Worm (Caenorhabditis elegans) whole organism, young adult: Measurements from ENCODE around the gene Y110A2AL.7.
"Not testable (repeated sequence)": the region's sequence is repeated elsewhere in the genome, so short reads cannot be mapped to it uniquely, and the experiment has no call there.

Experiments
- B0035.1 ChIP-seq: sonication (generic microtip); optimal IDR thresholded peaks from 2 replicates; lab custom pipeline; 2016; ENCODE audit warnings: missing genetic modification characterization, mild to moderate bottlenecking, missing compliant biosample characterization, missing genotype, missing genetic modification reagents
- F10E7.11 ChIP-seq: sonication (generic microtip); optimal IDR thresholded peaks from 2 replicates; lab custom pipeline; 2017; ENCODE audit warnings: mild to moderate bottlenecking, missing genetic modification characterization, moderate library complexity, missing compliant biosample characterization
- F22D6.2 ChIP-seq: sonication (generic microtip); optimal IDR thresholded peaks from 2 replicates; lab custom pipeline; 2016; ENCODE audit warnings: mild to moderate bottlenecking, missing genetic modification characterization, missing compliant biosample characterization
- F23B12.7 ChIP-seq: sonication (generic microtip); optimal IDR thresholded peaks from 2 replicates; lab custom pipeline; 2017; ENCODE audit warnings: missing genetic modification characterization, mild to moderate bottlenecking, missing compliant biosample characterization, antibody characterized with exemption, moderate library complexity; ENCODE audit not compliant: insufficient read depth
- F39B2.1 ChIP-seq: fragments of 200-800 bp; sonication (Bioruptor generic); IDR thresholded peaks from 2 replicates; pipeline ENCODE4 v1.3.6; 2022; ENCODE audit warnings: missing genetic modification reagents, missing genetic modification characterization, missing compliant biosample characterization
- F57C9.4 ChIP-seq: sonication (generic microtip); optimal IDR thresholded peaks from 2 replicates; lab custom pipeline; 2017; ENCODE audit warnings: mild to moderate bottlenecking, missing genetic modification characterization, missing compliant biosample characterization
- K12H6.12 ChIP-seq: fragments of 200-800 bp; sonication (Bioruptor generic); optimal IDR thresholded peaks from 2 replicates; lab custom pipeline; 2018; ENCODE audit warnings: mild to moderate bottlenecking, missing genetic modification characterization, missing compliant biosample characterization
- Y53F4B.3 ChIP-seq: fragments of 200-800 bp; sonication (Bioruptor generic); IDR thresholded peaks from 2 replicates; pipeline ENCODE4 v1.3.6; 2022; ENCODE audit warnings: missing genetic modification reagents, missing genetic modification characterization, missing compliant biosample characterization
- Y53G8AR.9 ChIP-seq: fragments of 200-800 bp; sonication (Bioruptor generic); conservative IDR thresholded peaks from 2 replicates; pipeline ENCODE4 v1.3.6; 2022; ENCODE audit warnings: missing genetic modification reagents, missing genetic modification characterization, missing compliant biosample characterization
- Y56A3A.18 ChIP-seq: fragments of 200-800 bp; sonication (Bioruptor generic); IDR thresholded peaks from 2 replicates; pipeline ENCODE4 v1.3.6; 2022; ENCODE audit warnings: missing genetic modification reagents, missing genetic modification characterization, missing compliant biosample characterization
- Y79H2A.3 ChIP-seq: fragments of 200-800 bp; sonication (Bioruptor generic); conservative IDR thresholded peaks from 2 replicates; pipeline ENCODE4 v1.3.6; 2022; ENCODE audit warnings: missing genetic modification reagents, missing genetic modification characterization, missing compliant biosample characterization
- Y95B8A.8 ChIP-seq: fragments of 200-800 bp; sonication (Bioruptor generic); IDR thresholded peaks from 2 replicates; pipeline ENCODE4 v1.3.6; 2022; ENCODE audit warnings: missing genetic modification reagents, missing genetic modification characterization, missing compliant biosample characterization
- aptf-3 ChIP-seq: fragments of 200-800 bp; sonication (Bioruptor generic); IDR thresholded peaks from 2 replicates; pipeline ENCODE4 v1.3.6; 2022; ENCODE audit warnings: missing genetic modification characterization, missing compliant biosample characterization
- bed-1 ChIP-seq: fragments of 200-800 bp; sonication (Bioruptor generic); IDR thresholded peaks from 2 replicates; pipeline ENCODE4 v1.3.6; 2022; ENCODE audit warnings: missing genetic modification reagents, missing genetic modification characterization, missing compliant biosample characterization
- bed-2 ChIP-seq: fragments of 200-800 bp; sonication (Bioruptor generic); IDR thresholded peaks from 2 replicates; pipeline ENCODE4 v1.3.6; 2022; ENCODE audit warnings: missing genetic modification reagents, missing genetic modification characterization, missing compliant biosample characterization
- cebp-2 ChIP-seq: fragments of 200-800 bp; sonication (Bioruptor generic); IDR thresholded peaks from 2 replicates; pipeline ENCODE4 v1.3.6; 2022; ENCODE audit warnings: missing genetic modification characterization, missing compliant biosample characterization
- ceh-91 ChIP-seq: fragments of 200-800 bp; sonication (Bioruptor generic); IDR thresholded peaks from 2 replicates; pipeline ENCODE4 v1.3.6; 2022; ENCODE audit warnings: missing genetic modification reagents, missing genetic modification characterization, missing compliant biosample characterization
- die-1 ChIP-seq: sonication (generic microtip); optimal IDR thresholded peaks from 2 replicates; lab custom pipeline; 2016; ENCODE audit warnings: missing genotype, mild to moderate bottlenecking, missing genetic modification characterization, missing compliant biosample characterization
- dpff-1 ChIP-seq: sonication (generic microtip); optimal IDR thresholded peaks from 2 replicates; lab custom pipeline; 2017; ENCODE audit warnings: mild to moderate bottlenecking, missing genetic modification characterization, missing compliant biosample characterization
- dpl-1 ChIP-seq: fragments of 150-350 bp; optimal IDR thresholded peaks from 2 replicates; lab custom pipeline; 2014; ENCODE audit warnings: missing biosample characterization, missing genetic modification reagents, missing genetic modification characterization
- efl-1 ChIP-seq: fragments of 150-350 bp; optimal IDR thresholded peaks from 2 replicates; lab custom pipeline; 2014; ENCODE audit warnings: missing biosample characterization, missing genetic modification reagents, missing genetic modification characterization
- hmg-1.2 ChIP-seq: fragments of 200-800 bp; sonication (Bioruptor generic); IDR thresholded peaks from 2 replicates; pipeline ENCODE4 v1.3.6; 2022; ENCODE audit warnings: missing genetic modification reagents, missing genetic modification characterization, missing compliant biosample characterization
- lin-35 ChIP-seq, 3 experiments: fragments of 150-350 bp in 2 of 3; sonication (generic microtip) in 1 of 3; optimal IDR thresholded peaks; 2 replicates each; lab custom pipeline; 2014 to 2018; ENCODE audit warnings: missing biosample characterization in 3 of 3, missing genetic modification characterization in 3 of 3, missing genetic modification reagents in 3 of 3
- madf-6 ChIP-seq: fragments of 200-800 bp; sonication (Bioruptor generic); IDR thresholded peaks from 2 replicates; pipeline ENCODE4 v1.3.6; 2022; ENCODE audit warnings: missing genetic modification reagents, missing genetic modification characterization, missing compliant biosample characterization
- nhr-179 ChIP-seq: sonication (generic microtip); optimal IDR thresholded peaks from 2 replicates; lab custom pipeline; 2016; ENCODE audit warnings: mild to moderate bottlenecking, missing genetic modification characterization, missing compliant biosample characterization
- pbrm-1 ChIP-seq: fragments of 200-800 bp; sonication (Bioruptor generic); IDR thresholded peaks from 2 replicates; pipeline ENCODE4 v1.3.6; 2022; ENCODE audit warnings: missing genetic modification reagents, missing genetic modification characterization, missing compliant biosample characterization
- rcor-1 ChIP-seq: fragments of 200-800 bp; sonication (Bioruptor generic); IDR thresholded peaks from 2 replicates; pipeline ENCODE4 v1.3.6; 2022; ENCODE audit warnings: missing genetic modification reagents, missing genetic modification characterization, missing compliant biosample characterization
- rpc-1 ChIP-seq, 2 experiments: fragments of 150-350 bp in 1 of 2; sonication (generic microtip) in 1 of 2; optimal IDR thresholded peaks; 2 replicates each; lab custom pipeline; 2014 to 2018; ENCODE audit warnings: missing biosample characterization in 1 of 2, missing genetic modification characterization in 1 of 2, missing genetic modification reagents in 1 of 2, missing genotype in 1 of 2
- snpc-3.4 ChIP-seq: sonication (generic microtip); optimal IDR thresholded peaks from 2 replicates; lab custom pipeline; 2017; ENCODE audit warnings: missing genetic modification characterization, mild to moderate bottlenecking, missing compliant biosample characterization, antibody characterized with exemption, moderate library complexity, missing genotype, missing genetic modification reagents
- snpc-4 ChIP-seq, 5 experiments: fragments of 150-350 bp in 1 of 5; sonication (generic microtip) in 4 of 5; optimal IDR thresholded peaks; 2 replicates each; lab custom pipeline; 2014 to 2018; ENCODE audit warnings: missing genetic modification characterization in 5 of 5, missing biosample characterization in 3 of 5, antibody characterized with exemption in 2 of 5, mild to moderate bottlenecking in 2 of 5, missing compliant biosample characterization in 2 of 5, missing genotype in 2 of 5, moderate library complexity in 2 of 5, missing genetic modification reagents in 1 of 5
- sptf-2 ChIP-seq: fragments of 200-800 bp; sonication (Bioruptor generic); optimal IDR thresholded peaks from 2 replicates; lab custom pipeline; 2018; ENCODE audit warnings: mild to moderate bottlenecking, missing genetic modification characterization, missing compliant biosample characterization
- zfh-2 ChIP-seq: fragments of 200-800 bp; sonication (Bioruptor generic); conservative IDR thresholded peaks from 2 replicates; pipeline ENCODE4 v1.3.6; 2022; ENCODE audit warnings: missing genetic modification reagents, missing genetic modification characterization, missing compliant biosample characterization
- zim-3 ChIP-seq: sonication (generic microtip); optimal IDR thresholded peaks from 2 replicates; lab custom pipeline; 2017; ENCODE audit warnings: mild to moderate bottlenecking, missing genetic modification characterization, moderate library complexity, missing compliant biosample characterization
- ztf-18 ChIP-seq: sonication (generic microtip); optimal IDR thresholded peaks from 2 replicates; lab custom pipeline; 2016; ENCODE audit warnings: missing genotype, mild to moderate bottlenecking, missing genetic modification characterization, missing compliant biosample characterization

Y110A2AL.7 gene

DNA sequence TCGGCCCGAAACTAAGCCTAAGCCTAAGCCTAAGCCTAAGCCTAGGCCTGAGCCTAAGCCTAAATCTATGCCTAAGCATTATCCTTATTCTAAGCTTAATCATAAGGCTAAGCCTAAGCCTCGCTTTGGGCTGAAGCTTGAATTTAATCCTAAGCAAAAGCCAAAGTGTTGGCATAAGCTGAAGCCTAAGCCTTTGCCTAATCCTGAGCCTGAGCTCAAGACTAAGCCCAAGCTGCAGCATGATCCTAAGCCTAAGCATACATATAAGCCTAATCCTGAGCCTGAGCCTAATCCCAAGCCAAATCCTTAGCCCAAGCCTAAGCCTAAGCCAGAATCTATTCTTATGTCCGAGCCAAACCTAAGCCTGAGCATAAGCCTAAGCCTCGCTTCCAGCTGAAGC, 3.6 kb upstream of the Y110A2AL.7 start:
- no peak for TF ChIP-seq zim-3 (tag; lab: Kevin White, UChicago)
- no peak for TF ChIP-seq Y95B8A.8 (GFP tag; lab: Robert Waterston, UW)
- no peak for TF ChIP-seq Y53G8AR.9 (GFP tag; lab: Robert Waterston, UW)
- TF ChIP-seq nhr-179 (tag; lab: Kevin White, UChicago): no peak
- no peak for TF ChIP-seq zfh-2 (GFP tag; lab: Robert Waterston, UW)
- no peak for TF ChIP-seq pbrm-1 (GFP tag; lab: Robert Waterston, UW)
- TF ChIP-seq F10E7.11 (tag; lab: Kevin White, UChicago): no peak
- no peak for TF ChIP-seq rpc-1 (optimal IDR thresholded peaks at IDR 0.05; lab: Kevin White, UChicago)
- TF ChIP-seq rpc-1 (tag; optimal IDR thresholded peaks at IDR 0.05; lab: Kevin White, UChicago): no peak
- no peak for TF ChIP-seq die-1 (tag; lab: Kevin White, UChicago)
- no peak for TF ChIP-seq ztf-18 (tag; lab: Kevin White, UChicago)
- no peak for TF ChIP-seq efl-1 (GFP tag; lab: Kevin White, UChicago)
- TF ChIP-seq bed-1: no peak
- TF ChIP-seq, all 124 proteins: peak for 0

DNA sequence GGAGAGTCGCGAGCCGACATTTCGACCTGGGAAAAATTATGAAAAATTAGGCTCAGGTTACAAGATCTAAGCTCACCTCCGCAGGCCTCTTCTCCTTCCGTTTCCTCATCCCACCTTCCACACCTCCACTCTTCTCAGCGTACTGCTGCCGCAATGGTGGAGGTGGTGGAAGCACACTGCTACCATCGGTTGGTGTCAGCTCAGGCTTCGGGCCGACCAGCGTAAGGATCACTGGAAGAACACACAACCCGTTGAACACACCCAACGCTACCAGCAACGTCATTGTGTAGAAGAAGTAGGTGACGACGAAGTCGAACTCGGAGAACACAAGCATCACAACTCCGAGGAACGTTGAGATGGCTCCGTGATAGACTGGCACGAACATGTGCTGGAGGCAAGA, 2.7 kb upstream of the Y110A2AL.7 start:
- no peak for TF ChIP-seq snpc-3.4 (tag; lab: Kevin White, UChicago)
- no peak for TF ChIP-seq F22D6.2 (tag; lab: Kevin White, UChicago)
- 0 out of 2 replicates have a peak, but pooled peaks have one; percentile 18 for TF ChIP-seq pbrm-1 (GFP tag; lab: Robert Waterston, UW)
- peak; percentile 59 for TF ChIP-seq zfh-2 (GFP tag; lab: Robert Waterston, UW)
- TF ChIP-seq hmg-1.2 (GFP tag; lab: Robert Waterston, UW): no peak
- no peak for TF ChIP-seq Y53F4B.3 (GFP tag; lab: Robert Waterston, UW)
- 0 out of 2 replicates have a peak, but pooled peaks have one; percentile 34 for TF ChIP-seq bed-1

DNA sequence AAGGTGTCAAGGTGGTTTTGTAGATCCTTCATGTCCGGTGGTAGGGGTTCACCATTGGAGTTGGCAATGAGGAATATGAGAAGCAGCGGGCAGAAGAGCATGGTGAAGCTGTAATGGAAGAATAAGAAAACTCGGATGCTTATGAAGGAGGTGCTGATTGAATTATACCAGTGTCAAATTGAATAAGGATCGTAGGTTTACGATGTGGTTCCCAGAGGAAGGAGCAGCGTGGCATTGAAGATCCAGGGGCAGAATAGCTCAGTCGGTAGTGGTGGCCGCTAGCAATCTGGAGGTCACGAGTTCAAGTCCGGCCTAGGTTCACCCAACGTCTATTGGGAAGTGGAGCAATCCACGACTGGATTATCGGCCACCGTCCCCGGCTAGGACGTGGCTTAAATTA, 1.5 kb downstream of the Y110A2AL.7 start, which contains the start of gene Y110A2AL.6:
Gene Y110A2AL.6 (minus strand): TSS at position 101 of the 400 bp plus-strand sequence.
- no peak for TF ChIP-seq Y56A3A.18
- TF ChIP-seq rpc-1 (optimal IDR thresholded peaks at IDR 0.05; lab: Kevin White, UChicago): no peak
- peak; percentile 33 for TF ChIP-seq rpc-1 (tag; optimal IDR thresholded peaks at IDR 0.05; lab: Kevin White, UChicago)
- no peak for TF ChIP-seq F39B2.1

DNA sequence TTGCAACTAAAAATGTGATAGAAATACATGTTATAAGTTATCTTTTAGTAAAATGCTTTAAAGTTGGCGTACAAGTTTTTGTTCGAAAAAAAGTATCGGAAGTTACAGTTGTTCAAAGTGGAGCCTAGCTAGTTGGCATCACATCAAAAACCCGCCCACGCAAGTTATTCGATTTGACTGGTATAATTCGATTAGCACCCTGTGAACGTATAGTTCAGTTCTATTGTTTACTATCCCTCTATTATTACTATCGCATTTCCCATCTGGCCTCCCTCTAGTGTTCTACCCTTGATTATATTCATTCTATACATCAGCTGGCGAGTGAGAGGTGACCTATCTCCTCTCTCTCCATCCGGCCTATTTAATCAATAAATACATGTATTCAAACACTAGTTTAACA, 4.0 kb downstream of the Y110A2AL.7 start, which contains the start of gene Y110A2AL.4:
Gene Y110A2AL.4 (plus strand): TSS at position 301 of the 400 bp plus-strand sequence.
- TF ChIP-seq rcor-1; zfh-2 (GFP tag; lab: Robert Waterston, UW); Y79H2A.3 (GFP tag; lab: Robert Waterston, UW): not testable (repeated sequence)

DNA sequence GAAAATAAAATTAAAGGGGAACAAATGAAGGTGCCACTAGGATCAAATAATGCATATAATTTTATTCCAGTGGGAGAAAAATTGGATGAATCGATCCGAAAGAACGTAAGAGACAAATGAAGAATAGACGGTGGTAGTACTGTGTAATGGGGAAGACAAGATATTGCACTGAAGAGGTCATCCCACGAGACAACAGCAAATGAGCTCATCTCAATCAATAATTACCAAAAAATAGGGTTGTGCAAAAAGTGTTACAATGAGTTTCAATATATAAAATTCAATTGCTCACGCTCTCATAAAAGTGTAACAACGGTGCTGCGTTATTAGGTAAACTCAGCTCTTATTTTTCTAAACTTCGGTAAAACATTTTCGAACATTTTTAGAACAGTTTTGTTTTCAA, 6.1 kb downstream of the Y110A2AL.7 start, which contains the start of gene K12H6.7:
Gene K12H6.7 (minus strand): TSS at position 101 of the 400 bp plus-strand sequence.
- TF ChIP-seq dpl-1 (GFP tag; lab: Kevin White, UChicago) (no peak), ceh-91 (no peak), ztf-18 (tag; lab: Kevin White, UChicago) (no peak), F23B12.7 (tag; lab: Kevin White, UChicago) (no peak), madf-6 (GFP tag; lab: Robert Waterston, UW) (no peak), snpc-4 (GFP tag; optimal IDR thresholded peaks at IDR 0.05; lab: Kevin White, UChicago) (no peak), snpc-4 (tag; optimal IDR thresholded peaks at IDR 0.05; lab: Kevin White, UChicago) (no peak), aptf-3 (GFP tag; lab: Robert Waterston, UW) (no peak), cebp-2 (GFP tag; lab: Robert Waterston, UW) (no peak), sptf-2 (GFP tag; lab: Kevin White, UChicago) (no peak), K12H6.12 (tag; lab: Kevin White, UChicago) (no peak), dpff-1 (tag; lab: Kevin White, UChicago) (no peak), die-1 (tag; lab: Kevin White, UChicago) (no peak), F57C9.4 (no peak), lin-35 (GFP tag; optimal IDR thresholded peaks at IDR 0.05; lab: Kevin White, UChicago) (no peak), snpc-3.4 (tag; lab: Kevin White, UChicago) (no peak), bed-2 (GFP tag; lab: Robert Waterston, UW) (no peak), B0035.1 (no peak)
